Fruit fly (Drosophila melanogaster) whole organism, embryonic: ENCODE results near the gene RfC3.

Experiments
- Antp ChIP-seq: fragments of 200-800 bp; sonication (Bioruptor generic); optimal IDR thresholded peaks from 3 replicates; lab custom pipeline; 2016; ENCODE audit warnings: missing biosample characterization, missing genetic modification characterization
- CG10543 ChIP-seq: fragments of 200-800 bp; sonication (Bioruptor generic); optimal IDR thresholded peaks from 3 replicates; lab custom pipeline; 2017; ENCODE audit warnings: missing biosample characterization, mild to moderate bottlenecking, missing genetic modification characterization, moderate library complexity
- CG10565 ChIP-seq: fragments of 200-800 bp; sonication (Bioruptor generic); optimal IDR thresholded peaks from 3 replicates; lab custom pipeline; 2016; ENCODE audit warnings: missing biosample characterization, mild to moderate bottlenecking, missing genetic modification characterization
- CG14710 ChIP-seq: fragments of 200-800 bp; sonication (Bioruptor generic); optimal IDR thresholded peaks from 3 replicates; lab custom pipeline; 2019; ENCODE audit warnings: missing biosample characterization, mild to moderate bottlenecking, missing genetic modification characterization, moderate library complexity
- CG14965 ChIP-seq: fragments of 200-800 bp; sonication (Bioruptor generic); optimal IDR thresholded peaks from 2 replicates; lab custom pipeline; 2016; ENCODE audit warnings: missing biosample characterization, missing genetic modification characterization, borderline replicate concordance
- CG15479 ChIP-seq: fragments of 200-800 bp; sonication (Bioruptor generic); optimal IDR thresholded peaks from 3 replicates; lab custom pipeline; 2019; ENCODE audit warnings: missing biosample characterization, mild to moderate bottlenecking, missing genetic modification characterization, moderate library complexity
- CG1602 ChIP-seq: fragments of 200-800 bp; sonication (Bioruptor generic); optimal IDR thresholded peaks from 3 replicates; lab custom pipeline; 2016; ENCODE audit warnings: missing biosample characterization, missing genetic modification characterization
- CG17186 ChIP-seq: fragments of 200-800 bp; sonication (Bioruptor generic); optimal IDR thresholded peaks from 3 replicates; lab custom pipeline; 2017; ENCODE audit warnings: missing biosample characterization, missing genetic modification reagents, missing genetic modification characterization
- CG17359 ChIP-seq: fragments of 200-800 bp; sonication (Bioruptor generic); optimal IDR thresholded peaks from 3 replicates; lab custom pipeline; 2018; ENCODE audit warnings: missing biosample characterization, mild to moderate bottlenecking, missing genetic modification characterization, moderate library complexity
- CG2199 ChIP-seq: fragments of 200-800 bp; sonication (Bioruptor generic); IDR thresholded peaks from 3 replicates; pipeline ENCODE4 v1.3.6; 2022; ENCODE audit warnings: missing biosample characterization, missing genetic modification characterization
- CG34224 ChIP-seq: fragments of 200-800 bp; sonication (Bioruptor generic); IDR thresholded peaks from 3 replicates; pipeline ENCODE4 v1.3.6; 2022; ENCODE audit warnings: missing biosample characterization, missing genetic modification characterization; ENCODE audit not compliant: partially characterized antibody
- CG3838 ChIP-seq: fragments of 200-800 bp; sonication (Bioruptor generic); optimal IDR thresholded peaks from 3 replicates; lab custom pipeline; 2016; ENCODE audit warnings: missing biosample characterization, missing genetic modification characterization
- CG5245 ChIP-seq: fragments of 200-800 bp; sonication (Bioruptor generic); optimal IDR thresholded peaks from 3 replicates; lab custom pipeline; 2016; ENCODE audit warnings: missing biosample characterization, missing genetic modification characterization
- CG7928 ChIP-seq: fragments of 200-800 bp; sonication (Bioruptor generic); optimal IDR thresholded peaks from 2 replicates; lab custom pipeline; 2017; ENCODE audit warnings: missing biosample characterization, mild to moderate bottlenecking, missing genetic modification characterization
- CkIIα-i1 ChIP-seq: fragments of 200-800 bp; sonication (Bioruptor generic); IDR thresholded peaks from 2 replicates; pipeline ENCODE4 v1.3.6; 2022; ENCODE audit warnings: missing biosample characterization, missing genetic modification characterization
- CoRest ChIP-seq: fragments of 200-800 bp; sonication (Bioruptor generic); optimal IDR thresholded peaks from 3 replicates; lab custom pipeline; 2018; ENCODE audit warnings: missing biosample characterization, mild to moderate bottlenecking, missing genetic modification characterization, moderate library complexity
- Dp ChIP-seq: fragments of 200-800 bp; sonication (Bioruptor generic); optimal IDR thresholded peaks from 2 replicates; lab custom pipeline; 2018; ENCODE audit warnings: missing biosample characterization, mild to moderate bottlenecking, missing genetic modification characterization, moderate library complexity
- Eip74EF ChIP-seq, 2 experiments: fragments of 200-800 bp in 1 of 2; fragments of >200 bp in 1 of 2; sonication (Bioruptor generic) in 1 of 2; optimal IDR thresholded peaks; 2 replicates each; lab custom pipeline; 2017 to 2019; ENCODE audit warnings: missing biosample characterization in 2 of 2, missing genetic modification characterization in 2 of 2, mild to moderate bottlenecking in 1 of 2, moderate library complexity in 1 of 2
- Fer3 ChIP-seq: fragments of 200-800 bp; sonication (Bioruptor generic); optimal IDR thresholded peaks from 2 replicates; lab custom pipeline; 2018; ENCODE audit warnings: missing biosample characterization, mild to moderate bottlenecking, missing genetic modification characterization, moderate library complexity
- Gsc ChIP-seq: fragments of 200-800 bp; sonication (Bioruptor generic); IDR thresholded peaks from 2 replicates; pipeline ENCODE4 v1.3.6; 2022; ENCODE audit warnings: missing biosample characterization, missing genetic modification characterization
- HHEX ChIP-seq: fragments of 200-800 bp; sonication (Bioruptor generic); optimal IDR thresholded peaks from 3 replicates; lab custom pipeline; 2017; ENCODE audit warnings: missing biosample characterization, mild to moderate bottlenecking, missing genetic modification characterization, missing genetic modification reagents
- Hr39 ChIP-seq: fragments of >200 bp; optimal IDR thresholded peaks from 2 replicates; lab custom pipeline; 2017
- MBD-R2 ChIP-seq: fragments of 200-800 bp; sonication (Bioruptor generic); IDR thresholded peaks from 2 replicates; pipeline ENCODE4 v1.3.6; 2022; ENCODE audit warnings: missing biosample characterization, missing genetic modification characterization
- MTF-1 ChIP-seq: fragments of 200-800 bp; sonication (Bioruptor generic); optimal IDR thresholded peaks from 2 replicates; lab custom pipeline; 2018; ENCODE audit warnings: missing biosample characterization, mild to moderate bottlenecking, missing genetic modification characterization, borderline replicate concordance
- Mes4 ChIP-seq: fragments of 200-800 bp; sonication (Bioruptor generic); optimal IDR thresholded peaks from 2 replicates; lab custom pipeline; 2016; ENCODE audit warnings: missing biosample characterization, missing genetic modification characterization
- NfI ChIP-seq: fragments of 200-800 bp; sonication (Bioruptor generic); optimal IDR thresholded peaks from 3 replicates; lab custom pipeline; 2018; ENCODE audit warnings: missing biosample characterization, mild to moderate bottlenecking, missing genetic modification characterization, moderate library complexity
- Oli ChIP-seq: fragments of 200-800 bp; sonication (Bioruptor generic); optimal IDR thresholded peaks from 2 replicates; lab custom pipeline; 2018; ENCODE audit warnings: missing biosample characterization, mild to moderate bottlenecking, missing genetic modification characterization, moderate library complexity
- Opbp ChIP-seq: fragments of 200-800 bp; sonication (Bioruptor generic); IDR thresholded peaks from 3 replicates; pipeline ENCODE4 v1.3.6; 2022; ENCODE audit warnings: missing biosample characterization, missing genetic modification characterization; ENCODE audit not compliant: partially characterized antibody
- Spps ChIP-seq: fragments of 200-800 bp; sonication (Bioruptor generic); optimal IDR thresholded peaks from 2 replicates; lab custom pipeline; 2018; ENCODE audit warnings: missing biosample characterization, mild to moderate bottlenecking, missing genetic modification characterization
- Vsx1 ChIP-seq: fragments of 200-800 bp; sonication (Bioruptor generic); optimal IDR thresholded peaks from 2 replicates; lab custom pipeline; 2017; ENCODE audit warnings: missing biosample characterization, mild to moderate bottlenecking, missing genetic modification characterization, missing genetic modification reagents
- ap ChIP-seq: fragments of 200-800 bp; sonication (Bioruptor generic); IDR thresholded peaks from 2 replicates; pipeline ENCODE4 v1.3.6; 2022; ENCODE audit warnings: missing biosample characterization, missing genetic modification characterization
- dati ChIP-seq: fragments of 200-800 bp; sonication (Bioruptor generic); IDR thresholded peaks from 2 replicates; pipeline ENCODE4 v1.3.6; 2022; ENCODE audit warnings: missing biosample characterization, missing genetic modification characterization
- eve ChIP-seq, 2 experiments: fragments of >200 bp; optimal IDR thresholded peaks; 2 replicates each; lab custom pipeline; 2017; ENCODE audit warnings: missing biosample characterization in 2 of 2, missing genetic modification characterization in 2 of 2
- ewg ChIP-seq: fragments of 200-800 bp; sonication (Bioruptor generic); optimal IDR thresholded peaks from 3 replicates; lab custom pipeline; 2017; ENCODE audit warnings: mild to moderate bottlenecking, missing biosample characterization, missing genetic modification reagents, missing genetic modification characterization
- ftz-f1 ChIP-seq: fragments of 200-800 bp; sonication (Bioruptor generic); optimal IDR thresholded peaks from 2 replicates; lab custom pipeline; 2016; ENCODE audit warnings: missing biosample characterization, missing genetic modification characterization
- insv ChIP-seq, 2 experiments: fragments of 200-800 bp; sonication (Bioruptor generic); optimal IDR thresholded peaks; 3 replicates each; lab custom pipeline; 2016 to 2018; ENCODE audit warnings: missing biosample characterization in 2 of 2, missing genetic modification characterization in 2 of 2
- inv ChIP-seq: fragments of 200-800 bp; sonication (Bioruptor generic); IDR thresholded peaks from 2 replicates; pipeline ENCODE4 v1.3.6; 2022; ENCODE audit warnings: missing biosample characterization, missing genetic modification characterization; ENCODE audit not compliant: partially characterized antibody
- jing ChIP-seq: fragments of 200-800 bp; sonication (Bioruptor generic); optimal IDR thresholded peaks from 2 replicates; lab custom pipeline; 2018; ENCODE audit warnings: missing biosample characterization, mild to moderate bottlenecking, missing genetic modification characterization
- oc ChIP-seq: fragments of 200-800 bp; sonication (Bioruptor generic); optimal IDR thresholded peaks from 2 replicates; lab custom pipeline; 2018; ENCODE audit warnings: missing biosample characterization, mild to moderate bottlenecking, missing genetic modification characterization, moderate library complexity
- otp ChIP-seq: fragments of 200-800 bp; sonication (Bioruptor generic); IDR thresholded peaks from 3 replicates; pipeline ENCODE4, ENCODE4 v1.3.6; 2022; ENCODE audit warnings: missing biosample characterization, missing genetic modification characterization
- phol ChIP-seq: fragments of 200-800 bp; sonication (Bioruptor generic); optimal IDR thresholded peaks from 3 replicates; lab custom pipeline; 2018; ENCODE audit warnings: missing biosample characterization, mild to moderate bottlenecking, missing genetic modification characterization, moderate library complexity
- pros ChIP-seq: fragments of 200-800 bp; sonication (Bioruptor generic); optimal IDR thresholded peaks from 3 replicates; lab custom pipeline; 2019; ENCODE audit warnings: missing biosample characterization, mild to moderate bottlenecking, missing genetic modification characterization, moderate library complexity
- rib ChIP-seq: fragments of 200-800 bp; sonication (Bioruptor generic); IDR thresholded peaks from 2 replicates; pipeline ENCODE4 v1.3.6; 2022; ENCODE audit warnings: missing biosample characterization, missing genetic modification characterization
- sima ChIP-seq: fragments of 200-800 bp; sonication (Bioruptor generic); optimal IDR thresholded peaks from 2 replicates; lab custom pipeline; 2016; ENCODE audit warnings: missing biosample characterization, missing genetic modification characterization
- sob ChIP-seq: fragments of 200-800 bp; sonication (Bioruptor generic); IDR thresholded peaks from 2 replicates; pipeline ENCODE4 v1.3.6; 2022; ENCODE audit warnings: missing biosample characterization, missing genetic modification characterization
- sug ChIP-seq: fragments of 200-800 bp; optimal IDR thresholded peaks from 2 replicates; lab custom pipeline; 2019; ENCODE audit warnings: missing biosample characterization, mild to moderate bottlenecking, missing genetic modification characterization, moderate library complexity
- usp ChIP-seq: fragments of >200 bp; optimal IDR thresholded peaks from 2 replicates; lab custom pipeline; 2017; ENCODE audit warnings: missing biosample characterization, missing genetic modification characterization
- zen ChIP-seq: fragments of 200-800 bp; sonication (Bioruptor generic); optimal IDR thresholded peaks from 3 replicates; lab custom pipeline; 2018; ENCODE audit warnings: missing biosample characterization, mild to moderate bottlenecking, missing genetic modification characterization, moderate library complexity

RfC3 gene

DNA sequence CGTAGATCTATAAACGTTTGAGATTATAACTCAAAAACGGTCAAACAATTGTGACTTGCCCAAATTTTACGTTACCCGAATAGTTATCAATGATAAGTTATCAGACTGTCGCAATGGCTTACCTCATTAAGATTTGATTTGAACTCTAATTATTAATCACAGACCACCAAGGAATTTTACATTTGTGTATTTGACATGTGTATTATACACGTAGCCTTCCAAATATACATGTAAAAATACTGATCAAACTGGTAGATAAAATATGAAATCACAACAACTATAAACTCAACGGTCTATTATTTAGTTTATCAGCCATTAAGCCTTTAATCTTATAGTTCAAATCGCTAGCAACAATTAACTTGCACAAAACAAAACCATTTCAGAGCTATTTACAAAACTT, 25.5 kb upstream of the RfC3 start (continued):
- TF ChIP-seq phol (no peak), CG10543 (GFP tag; lab: Kevin White, UChicago) (no peak), ap (GFP tag; lab: Robert Waterston, UW) (no peak), CoRest (no peak), CG14965 (no peak), CkIIα-i1 (GFP tag; lab: Robert Waterston, UW) (no peak), Opbp (no peak), Vsx1 (no peak), MBD-R2 (GFP tag; lab: Robert Waterston, UW) (no peak), CG5245 (no peak), CG17359 (tag; lab: Kevin White, UChicago) (no peak), CG14710 (no peak), sug (tag; lab: Kevin White, UChicago) (peak; percentile 99), ftz-f1 (GFP tag; lab: Kevin White, UChicago) (no peak), Spps (tag; lab: Kevin White, UChicago) (no peak), inv (GFP tag; lab: Robert Waterston, UW) (no peak), Mes4 (GFP tag; lab: Kevin White, UChicago) (no peak), sima (no peak), CG3838 (GFP tag; lab: Kevin White, UChicago) (no peak), jing (GFP tag; lab: Kevin White, UChicago) (no peak), Eip74EF (GFP tag; optimal IDR thresholded peaks at IDR 0.05; lab: Kevin White, UChicago) (no peak), HHEX (GFP tag; lab: Kevin White, UChicago) (no peak), zen (tag; lab: Kevin White, UChicago) (no peak), CG34224 (GFP tag; lab: Robert Waterston, UW) (no peak), pros (GFP tag; lab: Kevin White, UChicago) (no peak)
- TF ChIP-seq, all 482 proteins: peak for 8

dm6 chr2L:10395035-10395434, 24.0 kb upstream of the RfC3 start:
- TF ChIP-seq CG1602 (GFP tag; lab: Kevin White, UChicago) (no peak), eve (GFP tag; optimal IDR thresholded peaks at IDR 0.05; lab: Kevin White, UChicago) (peak in 1 of 2 experiments; percentile 13)

DNA sequence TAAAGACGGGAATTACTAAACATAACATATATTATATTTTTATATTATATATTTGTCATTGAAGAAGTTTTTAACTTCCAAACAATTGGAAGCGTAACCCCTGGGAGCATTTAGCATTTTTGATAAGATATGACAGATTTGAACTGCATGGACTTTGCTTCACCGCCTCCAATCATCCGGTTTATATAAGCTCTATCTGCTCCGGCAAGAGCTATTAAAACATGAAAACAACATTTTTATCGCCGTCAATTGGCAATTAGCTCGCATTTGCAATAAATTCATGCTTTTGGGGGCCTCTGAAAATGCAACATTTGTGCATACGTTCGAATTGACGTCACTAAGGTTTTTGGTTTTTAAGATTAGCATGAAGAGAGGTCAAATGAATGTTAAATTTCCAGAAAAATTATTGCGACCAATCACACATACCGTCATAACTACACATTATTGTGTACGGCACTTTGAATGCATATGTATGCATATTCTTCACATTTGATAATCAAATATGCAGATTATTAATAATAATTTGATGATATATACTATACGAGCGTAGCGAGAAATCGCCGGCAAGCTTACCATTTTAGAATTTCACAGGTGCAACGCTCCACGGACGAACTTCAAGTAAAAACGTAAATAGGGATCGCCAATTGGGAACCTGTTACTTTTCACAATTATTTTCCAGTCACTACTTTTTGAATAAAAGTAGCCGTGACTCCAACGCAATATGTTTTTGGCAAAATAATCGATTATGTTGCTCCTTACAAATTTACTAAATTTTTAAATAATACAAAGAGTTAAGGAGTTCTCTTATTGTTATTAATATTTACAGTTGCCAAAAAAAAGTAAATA, 23.1 kb upstream of the RfC3 start, which contains the start of gene Mdh1:
Gene Mdh1, minus strand, starts transcription at position 691 of the 846 bp plus-strand sequence.
- TF ChIP-seq CG17186 (peak; percentile 35), oc (no peak), CG10565 (GFP tag; lab: Kevin White, UChicago) (no peak), sob (no peak), CG7928 (no peak), usp (no peak), insv (GFP tag; optimal IDR thresholded peaks at IDR 0.05; lab: Kevin White, UChicago) (peak in 1 of 2 experiments; percentile 43), CG2199 (GFP tag; lab: Robert Waterston, UW) (no peak), Gsc (GFP tag; lab: Robert Waterston, UW) (no peak), Antp (GFP tag; lab: Kevin White, UChicago) (no peak), ewg (no peak), Dp (GFP tag; lab: Kevin White, UChicago) (peak; percentile 1), otp (GFP tag; lab: Robert Waterston, UW) (no peak), dati (GFP tag; lab: Robert Waterston, UW) (no peak), Hr39 (lab: Kevin White, UChicago) (no peak), MTF-1 (GFP tag; lab: Kevin White, UChicago) (no peak), Fer3 (tag; lab: Kevin White, UChicago) (no peak), NfI (GFP tag; lab: Kevin White, UChicago) (no peak), CG15479 (no peak), Oli (tag; lab: Kevin White, UChicago) (no peak), rib (GFP tag; lab: Robert Waterston, UW) (no peak)
